Worm (Caenorhabditis elegans): ENCODE results near the gene T05B9.2.

- no peak for TF ChIP-seq ztf-29 (GFP tag; IDR thresholded peaks at IDR 0.05)
- no peak for TF ChIP-seq flt-1 (GFP tag; IDR thresholded peaks at IDR 0.05)
- TF ChIP-seq med-1 (GFP tag; optimal IDR thresholded peaks at IDR 0.05; ENCODE audit: insufficient read depth) = no peak
Observed at ce11 chrII:11247414-11247813, 8.2 kb upstream of the T05B9.2 start, which contains the start of gene T06D8.10.

Measured in whole organism, midembryonic.